Worm (Caenorhabditis elegans) whole organism, young adult: Measurements from ENCODE around the gene slc-17.3.

ENCODE experiments used
- B0261.1 ChIP-seq: sonication (generic microtip); optimal IDR thresholded peaks from 2 replicates; lab custom pipeline; 2016; ENCODE audit warnings: mild to moderate bottlenecking, missing genetic modification characterization, moderate library complexity, missing compliant biosample characterization
- B0336.3 ChIP-seq: fragments of 200-800 bp; sonication (Bioruptor generic); IDR thresholded peaks from 2 replicates; pipeline ENCODE4 v1.3.6; 2022; ENCODE audit warnings: missing genetic modification characterization, missing compliant biosample characterization
- F33H1.4 ChIP-seq: fragments of 200-800 bp; sonication (Bioruptor generic); IDR thresholded peaks from 2 replicates; pipeline ENCODE4 v1.3.6; 2022; ENCODE audit warnings: missing genetic modification reagents, missing genetic modification characterization, missing compliant biosample characterization
- F37B4.10 ChIP-seq: fragments of 200-800 bp; sonication (Bioruptor generic); IDR thresholded peaks from 2 replicates; pipeline ENCODE4 v1.3.6; 2022; ENCODE audit warnings: missing genetic modification characterization, missing compliant biosample characterization
- F52B5.7 ChIP-seq: sonication (generic microtip); optimal IDR thresholded peaks from 2 replicates; lab custom pipeline; 2016; ENCODE audit warnings: mild to moderate bottlenecking, missing genetic modification characterization, missing compliant biosample characterization
- F57C9.4 ChIP-seq: sonication (generic microtip); optimal IDR thresholded peaks from 2 replicates; lab custom pipeline; 2017; ENCODE audit warnings: mild to moderate bottlenecking, missing genetic modification characterization, missing compliant biosample characterization
- ama-1 ChIP-seq, 3 experiments: fragments of 150-350 bp in 1 of 3; sonication (generic microtip) in 2 of 3; optimal IDR thresholded peaks; 2 replicates each; lab custom pipeline; 2014 to 2018; ENCODE audit warnings: missing biosample characterization in 2 of 3, missing genetic modification characterization in 2 of 3, missing genetic modification reagents in 2 of 3
- aptf-2 ChIP-seq: fragments of 200-800 bp; sonication (Bioruptor generic); conservative IDR thresholded peaks from 2 replicates; pipeline ENCODE4 v1.3.6; 2022; ENCODE audit warnings: missing genetic modification reagents, missing genetic modification characterization, missing compliant biosample characterization
- atf-7 ChIP-seq: sonication (generic microtip); optimal IDR thresholded peaks from 2 replicates; lab custom pipeline; 2017; ENCODE audit warnings: mild to moderate bottlenecking, missing genetic modification characterization, missing compliant biosample characterization
- athp-1 ChIP-seq: sonication (generic microtip); optimal IDR thresholded peaks from 2 replicates; lab custom pipeline; 2017; ENCODE audit warnings: mild to moderate bottlenecking, missing genetic modification characterization, missing compliant biosample characterization
- ceh-27 ChIP-seq: fragments of 200-800 bp; sonication (Bioruptor generic); optimal IDR thresholded peaks from 2 replicates; lab custom pipeline; 2018; ENCODE audit warnings: mild to moderate bottlenecking, missing genetic modification characterization, moderate library complexity, missing compliant biosample characterization
- ceh-91 ChIP-seq: fragments of 200-800 bp; sonication (Bioruptor generic); IDR thresholded peaks from 2 replicates; pipeline ENCODE4 v1.3.6; 2022; ENCODE audit warnings: missing genetic modification reagents, missing genetic modification characterization, missing compliant biosample characterization
- dpff-1 ChIP-seq: sonication (generic microtip); optimal IDR thresholded peaks from 2 replicates; lab custom pipeline; 2017; ENCODE audit warnings: mild to moderate bottlenecking, missing genetic modification characterization, missing compliant biosample characterization
- dpl-1 ChIP-seq: fragments of 150-350 bp; optimal IDR thresholded peaks from 2 replicates; lab custom pipeline; 2014; ENCODE audit warnings: missing biosample characterization, missing genetic modification reagents, missing genetic modification characterization
- gei-17 ChIP-seq: fragments of 200-800 bp; sonication (Bioruptor generic); optimal IDR thresholded peaks from 2 replicates; lab custom pipeline; 2018; ENCODE audit warnings: mild to moderate bottlenecking, missing genetic modification characterization, missing compliant biosample characterization
- him-1 ChIP-seq: sonication (generic microtip); optimal IDR thresholded peaks from 2 replicates; lab custom pipeline; 2016; ENCODE audit warnings: missing genotype, missing genetic modification reagents, missing genetic modification characterization, missing compliant biosample characterization
- hmg-1.2 ChIP-seq: fragments of 200-800 bp; sonication (Bioruptor generic); IDR thresholded peaks from 2 replicates; pipeline ENCODE4 v1.3.6; 2022; ENCODE audit warnings: missing genetic modification reagents, missing genetic modification characterization, missing compliant biosample characterization
- hrde-1 ChIP-seq: sonication (generic microtip); optimal IDR thresholded peaks from 2 replicates; lab custom pipeline; 2016; ENCODE audit warnings: missing genetic modification characterization, mild to moderate bottlenecking, missing compliant biosample characterization, moderate library complexity, missing genotype, missing genetic modification reagents, borderline replicate concordance
- hsf-1 ChIP-seq: fragments of 200-800 bp; sonication (Bioruptor generic); IDR thresholded peaks from 2 replicates; pipeline ENCODE4 v1.3.6; 2022; ENCODE audit warnings: missing genetic modification reagents, missing genetic modification characterization, missing compliant biosample characterization
- let-607 ChIP-seq, 2 experiments: fragments of 200-800 bp in 1 of 2; sonication (Bioruptor generic) in 1 of 2; sonication (generic microtip) in 1 of 2; optimal IDR thresholded peaks; 2 replicates each; lab custom pipeline; 2016 to 2018; ENCODE audit warnings: mild to moderate bottlenecking in 2 of 2, missing compliant biosample characterization in 2 of 2, missing genetic modification characterization in 2 of 2, moderate library complexity in 2 of 2, missing genotype in 1 of 2
- lin-54 ChIP-seq: fragments of 200-800 bp; sonication (Bioruptor generic); optimal IDR thresholded peaks from 2 replicates; lab custom pipeline; 2018; ENCODE audit warnings: mild to moderate bottlenecking, missing genetic modification characterization, missing compliant biosample characterization
- lsl-1 ChIP-seq: fragments of 200-800 bp; sonication (Bioruptor generic); optimal IDR thresholded peaks from 2 replicates; lab custom pipeline; 2018; ENCODE audit warnings: mild to moderate bottlenecking, missing genetic modification characterization, moderate library complexity, missing compliant biosample characterization
- lsy-27 ChIP-seq: sonication (generic microtip); optimal IDR thresholded peaks from 2 replicates; lab custom pipeline; 2017; ENCODE audit warnings: missing genetic modification characterization, mild to moderate bottlenecking, missing compliant biosample characterization, antibody characterized with exemption, missing genotype, borderline replicate concordance; ENCODE audit not compliant: insufficient read depth
- madf-10 ChIP-seq: sonication (generic microtip); optimal IDR thresholded peaks from 2 replicates; lab custom pipeline; 2016; ENCODE audit warnings: mild to moderate bottlenecking, missing genetic modification characterization, missing compliant biosample characterization
- madf-3 ChIP-seq: fragments of 200-800 bp; sonication (Bioruptor generic); IDR thresholded peaks from 2 replicates; pipeline ENCODE4 v1.3.6; 2022; ENCODE audit warnings: missing genetic modification reagents, missing genetic modification characterization, missing compliant biosample characterization
- madf-6 ChIP-seq: fragments of 200-800 bp; sonication (Bioruptor generic); IDR thresholded peaks from 2 replicates; pipeline ENCODE4 v1.3.6; 2022; ENCODE audit warnings: missing genetic modification reagents, missing genetic modification characterization, missing compliant biosample characterization
- nfyb-1 ChIP-seq: fragments of 200-800 bp; sonication (Bioruptor generic); IDR thresholded peaks from 2 replicates; pipeline ENCODE4 v1.3.6; 2022; ENCODE audit warnings: missing genetic modification reagents, missing genetic modification characterization, missing compliant biosample characterization
- nhr-179 ChIP-seq: sonication (generic microtip); optimal IDR thresholded peaks from 2 replicates; lab custom pipeline; 2016; ENCODE audit warnings: mild to moderate bottlenecking, missing genetic modification characterization, missing compliant biosample characterization
- nhr-80 ChIP-seq: sonication (generic microtip); optimal IDR thresholded peaks from 2 replicates; lab custom pipeline; 2016; ENCODE audit warnings: missing genetic modification characterization, missing compliant biosample characterization
- nhr-90 ChIP-seq: sonication (generic microtip); optimal IDR thresholded peaks from 2 replicates; lab custom pipeline; 2016; ENCODE audit warnings: missing genotype, mild to moderate bottlenecking, missing genetic modification characterization, missing compliant biosample characterization
- rec-8 ChIP-seq, 2 experiments: sonication (generic microtip); optimal IDR thresholded peaks; 2 replicates each; lab custom pipeline; 2016; ENCODE audit warnings: mild to moderate bottlenecking in 2 of 2, missing genetic modification characterization in 2 of 2, missing genetic modification reagents in 2 of 2, missing genotype in 2 of 2, missing biosample characterization in 1 of 2, missing compliant biosample characterization in 1 of 2, moderate library complexity in 1 of 2
- repo-1 ChIP-seq: sonication (generic microtip); optimal IDR thresholded peaks from 2 replicates; lab custom pipeline; 2017; ENCODE audit warnings: mild to moderate bottlenecking, missing genetic modification characterization, missing compliant biosample characterization
- snpc-4 ChIP-seq, 5 experiments: fragments of 150-350 bp in 1 of 5; sonication (generic microtip) in 4 of 5; optimal IDR thresholded peaks; 2 replicates each; lab custom pipeline; 2014 to 2018; ENCODE audit warnings: missing genetic modification characterization in 5 of 5, missing biosample characterization in 3 of 5, antibody characterized with exemption in 2 of 5, mild to moderate bottlenecking in 2 of 5, missing compliant biosample characterization in 2 of 5, missing genotype in 2 of 5, moderate library complexity in 2 of 5, missing genetic modification reagents in 1 of 5
- tbx-9 ChIP-seq: sonication (generic microtip); optimal IDR thresholded peaks from 2 replicates; lab custom pipeline; 2016; ENCODE audit warnings: borderline replicate concordance, missing genetic modification characterization, inconsistent platforms, missing compliant biosample characterization
- unc-130 ChIP-seq: sonication (generic microtip); optimal IDR thresholded peaks from 2 replicates; lab custom pipeline; 2016; ENCODE audit warnings: missing genetic modification reagents, missing genetic modification characterization, missing compliant biosample characterization
- unc-62 ChIP-seq: fragments of 150-350 bp; optimal IDR thresholded peaks from 2 replicates; lab custom pipeline; 2014; ENCODE audit warnings: missing biosample characterization, missing genetic modification reagents, missing genetic modification characterization
- xnd-1 ChIP-seq: sonication (generic microtip); optimal IDR thresholded peaks from 2 replicates; lab custom pipeline; 2016; ENCODE audit warnings: missing genotype, missing genetic modification reagents, missing genetic modification characterization, missing compliant biosample characterization
- zim-3 ChIP-seq: sonication (generic microtip); optimal IDR thresholded peaks from 2 replicates; lab custom pipeline; 2017; ENCODE audit warnings: mild to moderate bottlenecking, missing genetic modification characterization, moderate library complexity, missing compliant biosample characterization
- ztf-18 ChIP-seq: sonication (generic microtip); optimal IDR thresholded peaks from 2 replicates; lab custom pipeline; 2016; ENCODE audit warnings: missing genotype, mild to moderate bottlenecking, missing genetic modification characterization, missing compliant biosample characterization
- ztf-28 ChIP-seq: fragments of 200-800 bp; sonication (Bioruptor generic); IDR thresholded peaks from 2 replicates; pipeline ENCODE4 v1.3.6; 2022; ENCODE audit warnings: missing genetic modification reagents, missing genetic modification characterization, missing compliant biosample characterization
- ztf-6 ChIP-seq: fragments of 200-800 bp; sonication (Bioruptor generic); IDR thresholded peaks from 2 replicates; pipeline ENCODE4 v1.3.6; 2022; ENCODE audit warnings: missing genetic modification reagents, missing genetic modification characterization, missing compliant biosample characterization

slc-17.3 gene

ce11 chrIII:7894724-7895123, 29.6 kb upstream of the slc-17.3 start, which contains the start of gene ZK688.4:
ZK688.4 (plus strand) TSS chrIII:7895024.
- TF ChIP-seq hmg-1.2 (GFP tag; lab: Robert Waterston, UW) (no peak), let-607 (tag; optimal IDR thresholded peaks at IDR 0.05; lab: Kevin White, UChicago) (no peak), madf-6 (GFP tag; lab: Robert Waterston, UW) (no peak), madf-10 (tag; lab: Kevin White, UChicago) (no peak), zim-3 (tag; lab: Kevin White, UChicago) (no peak), ama-1 (optimal IDR thresholded peaks at IDR 0.05; lab: Kevin White, UChicago) (no peak), ama-1 (GFP tag; optimal IDR thresholded peaks at IDR 0.05; lab: Kevin White, UChicago) (no peak), dpff-1 (no peak), athp-1 (tag; lab: Kevin White, UChicago) (no peak), ztf-6 (GFP tag; lab: Robert Waterston, UW) (no peak), F33H1.4 (GFP tag; lab: Robert Waterston, UW) (no peak), ceh-27 (GFP tag; lab: Kevin White, UChicago) (no peak), hrde-1 (tag; lab: Kevin White, UChicago) (no peak), ztf-18 (tag; lab: Kevin White, UChicago) (no peak), nhr-179 (no peak), aptf-2 (no peak), tbx-9 (tag; lab: Kevin White, UChicago) (no peak)

ce11 chrIII:7893224-7893623, 28.1 kb upstream of the slc-17.3 start:
- peak; percentile 43; the same call in 1 of the 2 replicates for TF ChIP-seq hmg-1.2 (GFP tag; lab: Robert Waterston, UW)
- 0 out of 2 replicates have a peak, but pooled peaks have one; percentile 14 for TF ChIP-seq F33H1.4 (GFP tag; lab: Robert Waterston, UW)
- peak; percentile 85 for TF ChIP-seq lsl-1 (GFP tag; lab: Kevin White, UChicago)
- peak; percentile 55; the same call in 1 of the 2 replicates for TF ChIP-seq ceh-91
- no peak for TF ChIP-seq nhr-80 (tag; lab: Kevin White, UChicago)
- TF ChIP-seq lsy-27 (tag; lab: Kevin White, UChicago), result no peak

ce11 chrIII:7892333-7892732, 27.2 kb upstream of the slc-17.3 start:
- no peak for TF ChIP-seq madf-6 (GFP tag; lab: Robert Waterston, UW)
- TF ChIP-seq hsf-1 (GFP tag; lab: Robert Waterston, UW), result no peak
- TF ChIP-seq lin-54 (GFP tag; lab: Kevin White, UChicago), result no peak
- no peak for TF ChIP-seq xnd-1 (tag; lab: Kevin White, UChicago)
- no peak for TF ChIP-seq B0261.1 (tag; lab: Kevin White, UChicago)

DNA sequence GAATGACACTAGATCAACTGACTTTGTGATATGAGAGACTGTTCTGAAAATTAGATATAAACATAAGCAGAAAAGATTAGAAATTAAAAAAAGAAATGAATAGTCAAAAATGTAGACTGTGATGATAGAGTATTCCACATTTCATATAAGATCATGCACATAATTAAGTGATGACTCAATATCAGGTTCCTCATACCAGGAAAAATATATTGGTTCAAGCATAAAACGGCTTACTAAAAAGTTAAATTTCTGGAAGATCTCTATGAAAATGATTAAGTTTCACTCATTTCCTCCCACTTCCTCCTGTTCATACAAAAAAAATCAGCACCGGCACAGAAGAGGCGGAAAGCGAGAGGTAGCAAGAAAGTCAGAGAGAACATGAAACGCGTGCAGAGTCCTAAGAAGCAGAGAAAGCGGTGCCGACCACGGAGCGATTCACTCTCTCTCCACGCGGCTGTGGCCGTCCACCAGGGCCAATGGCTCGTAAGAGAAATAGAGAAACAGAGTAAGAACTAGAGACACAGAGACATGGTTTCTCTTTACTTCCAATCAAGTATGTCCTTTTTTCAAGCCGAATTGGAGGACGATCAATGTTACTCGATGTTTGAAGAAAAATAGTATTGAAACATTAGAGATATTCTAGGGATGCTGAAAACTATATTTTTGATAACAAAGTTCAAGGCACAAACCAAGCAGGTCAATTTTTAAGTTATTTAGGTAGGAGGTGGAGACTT, 26.7 kb upstream of the slc-17.3 start, which contains the start of the genes ZK688.5 and fahd-1:
Gene ZK688.5, minus strand, starts transcription at position 51 of the 734 bp plus-strand sequence.
Gene fahd-1, plus strand, starts transcription at position 684 of the 734 bp plus-strand sequence.
- TF ChIP-seq ztf-28 (GFP tag; lab: Robert Waterston, UW) (no peak), ztf-6 (GFP tag; lab: Robert Waterston, UW) (no peak), F57C9.4 (tag; lab: Kevin White, UChicago) (no peak), nfyb-1 (GFP tag; lab: Robert Waterston, UW) (peak; percentile 66; the same call in 1 of the 2 replicates), madf-3 (no peak), gei-17 (no peak), F52B5.7 (tag; lab: Kevin White, UChicago) (no peak), unc-62 (GFP tag; lab: Kevin White, UChicago) (peak; percentile 23), unc-130 (GFP tag; lab: Kevin White, UChicago) (no peak), repo-1 (tag; lab: Kevin White, UChicago) (no peak), F37B4.10 (GFP tag; lab: Robert Waterston, UW) (no peak), him-1 (tag; lab: Kevin White, UChicago) (no peak), ztf-18 (tag; lab: Kevin White, UChicago) (no peak), snpc-4 (GFP tag; optimal IDR thresholded peaks at IDR 0.05; lab: Kevin White, UChicago) (no peak), snpc-4 (tag; optimal IDR thresholded peaks at IDR 0.05; lab: Kevin White, UChicago) (peak in 3 of 4 experiments; percentile 2 to 48 (median 12)), B0336.3 (GFP tag; lab: Robert Waterston, UW) (0 out of 2 replicates have a peak, but pooled peaks have one; percentile 52), nhr-90 (no peak), dpl-1 (GFP tag; lab: Kevin White, UChicago) (no peak), rec-8 (tag; optimal IDR thresholded peaks at IDR 0.05; lab: Kevin White, UChicago) (no peak), nhr-179 (no peak), atf-7 (no peak)
